Fruit fly (Drosophila melanogaster) whole organism, embryonic: ENCODE data around the gene N.
A peak's percentile ranks its signal among the peaks of the same experiment; 100 is the strongest.

Source experiments
- CG10321 ChIP-seq: fragments of 200-800 bp; sonication (Bioruptor generic); IDR thresholded peaks from 2 replicates; pipeline ENCODE4 v1.3.6; 2022; ENCODE audit warnings: missing biosample characterization, missing genetic modification characterization
- CG10654 ChIP-seq: fragments of 200-800 bp; sonication (Bioruptor generic); optimal IDR thresholded peaks from 2 replicates; lab custom pipeline; 2016; ENCODE audit warnings: missing biosample characterization, missing genetic modification characterization
- CG11504 ChIP-seq: fragments of 200-800 bp; sonication (Bioruptor generic); optimal IDR thresholded peaks from 3 replicates; lab custom pipeline; 2019; ENCODE audit warnings: missing biosample characterization, mild to moderate bottlenecking, missing genetic modification characterization, moderate library complexity
- CG12942 ChIP-seq: fragments of 200-800 bp; sonication (Bioruptor generic); optimal IDR thresholded peaks from 3 replicates; lab custom pipeline; 2016; ENCODE audit warnings: missing biosample characterization, missing genetic modification characterization
- CG14710 ChIP-seq: fragments of 200-800 bp; sonication (Bioruptor generic); optimal IDR thresholded peaks from 3 replicates; lab custom pipeline; 2019; ENCODE audit warnings: missing biosample characterization, mild to moderate bottlenecking, missing genetic modification characterization, moderate library complexity
- CG1603 ChIP-seq: fragments of 200-800 bp; sonication (Bioruptor generic); optimal IDR thresholded peaks from 2 replicates; lab custom pipeline; 2019; ENCODE audit warnings: missing biosample characterization, mild to moderate bottlenecking, missing genetic modification characterization, moderate library complexity
- CG16863 ChIP-seq: fragments of 200-800 bp; sonication (Bioruptor generic); optimal IDR thresholded peaks from 3 replicates; lab custom pipeline; 2016; ENCODE audit warnings: missing biosample characterization, missing genetic modification characterization
- CG17568 ChIP-seq: fragments of 200-800 bp; sonication (Bioruptor generic); optimal IDR thresholded peaks from 2 replicates; lab custom pipeline; 2018; ENCODE audit warnings: missing biosample characterization, mild to moderate bottlenecking, missing genetic modification characterization, moderate library complexity
- CG17612 ChIP-seq: fragments of 200-800 bp; sonication (Bioruptor generic); IDR thresholded peaks from 2 replicates; pipeline ENCODE4 v1.3.6; 2022; ENCODE audit warnings: missing biosample characterization, missing genetic modification characterization
- CG18764 ChIP-seq: fragments of 200-800 bp; sonication (Bioruptor generic); optimal IDR thresholded peaks from 3 replicates; lab custom pipeline; 2016; ENCODE audit warnings: missing biosample characterization, missing genetic modification characterization
- CG2120 ChIP-seq: fragments of 200-800 bp; sonication (Bioruptor generic); optimal IDR thresholded peaks from 3 replicates; lab custom pipeline; 2016; ENCODE audit warnings: missing biosample characterization, missing genetic modification characterization
- CG2202 ChIP-seq: fragments of 200-800 bp; sonication (Bioruptor generic); optimal IDR thresholded peaks from 2 replicates; lab custom pipeline; 2018; ENCODE audit warnings: missing biosample characterization, mild to moderate bottlenecking, missing genetic modification characterization
- CG31388 ChIP-seq: fragments of 200-800 bp; sonication (Bioruptor generic); optimal IDR thresholded peaks from 2 replicates; lab custom pipeline; 2016; ENCODE audit warnings: missing biosample characterization, missing genetic modification characterization
- CG32532 ChIP-seq: fragments of 200-800 bp; sonication (Bioruptor generic); IDR thresholded peaks from 2 replicates; pipeline ENCODE4 v1.3.6; 2022; ENCODE audit warnings: missing biosample characterization, missing genetic modification characterization
- CG32767 ChIP-seq: fragments of 200-800 bp; sonication (Bioruptor generic); IDR thresholded peaks from 2 replicates; pipeline ENCODE4 v1.3.6; 2022; ENCODE audit warnings: missing biosample characterization, missing genetic modification characterization
- CG3838 ChIP-seq: fragments of 200-800 bp; sonication (Bioruptor generic); optimal IDR thresholded peaks from 3 replicates; lab custom pipeline; 2016; ENCODE audit warnings: missing biosample characterization, missing genetic modification characterization
- CG4707 ChIP-seq: fragments of 200-800 bp; sonication (Bioruptor generic); optimal IDR thresholded peaks from 2 replicates; lab custom pipeline; 2018; ENCODE audit warnings: missing biosample characterization, mild to moderate bottlenecking, missing genetic modification characterization, moderate library complexity
- CG5180 ChIP-seq: fragments of 200-800 bp; sonication (Bioruptor generic); optimal IDR thresholded peaks from 3 replicates; lab custom pipeline; 2017; ENCODE audit warnings: missing biosample characterization, missing genetic modification characterization, mild to moderate bottlenecking, moderate library complexity, missing genetic modification reagents
- CG6689 ChIP-seq: fragments of 200-800 bp; sonication (Bioruptor generic); IDR thresholded peaks from 2 replicates; pipeline ENCODE4 v1.3.6; 2022; ENCODE audit warnings: missing biosample characterization, missing genetic modification characterization
- CG7271 ChIP-seq: fragments of 200-800 bp; sonication (Bioruptor generic); optimal IDR thresholded peaks from 2 replicates; lab custom pipeline; 2018; ENCODE audit warnings: missing biosample characterization, mild to moderate bottlenecking, missing genetic modification characterization, moderate library complexity
- CG7556 ChIP-seq: fragments of 200-800 bp; sonication (Bioruptor generic); optimal IDR thresholded peaks from 2 replicates; lab custom pipeline; 2017; ENCODE audit warnings: missing biosample characterization, mild to moderate bottlenecking, missing genetic modification characterization
- CG7745 ChIP-seq: fragments of 200-800 bp; sonication (Bioruptor generic); optimal IDR thresholded peaks from 2 replicates; lab custom pipeline; 2018; ENCODE audit warnings: missing biosample characterization, mild to moderate bottlenecking, missing genetic modification characterization, moderate library complexity
- CG7987 ChIP-seq: fragments of 200-800 bp; sonication (Bioruptor generic); optimal IDR thresholded peaks from 2 replicates; lab custom pipeline; 2018; ENCODE audit warnings: missing biosample characterization, mild to moderate bottlenecking, missing genetic modification characterization, moderate library complexity
- CG8290 ChIP-seq, 3 experiments: fragments of 200-800 bp; sonication (Bioruptor generic); optimal IDR thresholded peaks; 2 replicates each; lab custom pipeline; 2016 to 2019; ENCODE audit warnings: missing biosample characterization in 3 of 3, missing genetic modification characterization in 3 of 3, mild to moderate bottlenecking in 2 of 3, moderate library complexity in 1 of 3
- CG9609 ChIP-seq: fragments of 200-800 bp; sonication (Bioruptor generic); optimal IDR thresholded peaks from 3 replicates; lab custom pipeline; 2016; ENCODE audit warnings: missing biosample characterization, missing genetic modification characterization
- CrebB ChIP-seq: fragments of 200-800 bp; sonication (Bioruptor generic); optimal IDR thresholded peaks from 3 replicates; lab custom pipeline; 2018; ENCODE audit warnings: missing biosample characterization, mild to moderate bottlenecking, missing genetic modification characterization
- Dad ChIP-seq: fragments of 200-800 bp; sonication (Bioruptor generic); optimal IDR thresholded peaks from 3 replicates; lab custom pipeline; 2016; ENCODE audit warnings: missing biosample characterization, missing genetic modification characterization
- Drgx ChIP-seq: fragments of 200-800 bp; sonication (Bioruptor generic); IDR thresholded peaks from 2 replicates; pipeline ENCODE4 v1.3.6; 2022; ENCODE audit warnings: missing biosample characterization, missing genetic modification characterization
- E2f1 ChIP-seq: fragments of 200-800 bp; sonication (Bioruptor generic); IDR thresholded peaks from 2 replicates; pipeline ENCODE4 v1.3.6; 2022; ENCODE audit warnings: missing biosample characterization, missing genetic modification characterization
- Gsc ChIP-seq: fragments of 200-800 bp; sonication (Bioruptor generic); IDR thresholded peaks from 2 replicates; pipeline ENCODE4 v1.3.6; 2022; ENCODE audit warnings: missing biosample characterization, missing genetic modification characterization
- Hmx ChIP-seq: fragments of 200-800 bp; sonication (Bioruptor generic); optimal IDR thresholded peaks from 2 replicates; lab custom pipeline; 2016; ENCODE audit warnings: missing biosample characterization, missing genetic modification characterization
- Med ChIP-seq: fragments of 200-800 bp; sonication (Bioruptor generic); peaks from one replicate; lab custom pipeline; 2016; ENCODE audit warnings: missing biosample characterization, missing genetic modification characterization, mild to moderate bottlenecking, inconsistent platforms, moderate library complexity
- Nf-YB ChIP-seq: fragments of 200-800 bp; sonication (Bioruptor generic); optimal IDR thresholded peaks from 3 replicates; lab custom pipeline; 2019; ENCODE audit warnings: missing biosample characterization, mild to moderate bottlenecking, missing genetic modification characterization, moderate library complexity
- Poxn ChIP-seq: fragments of 200-800 bp; sonication (Bioruptor generic); IDR thresholded peaks from 2 replicates; pipeline ENCODE4 v1.3.6; 2022; ENCODE audit warnings: missing biosample characterization, missing genetic modification characterization
- aop ChIP-seq: fragments of 200-800 bp; sonication (Bioruptor generic); IDR thresholded peaks from 2 replicates; pipeline ENCODE4 v1.3.6; 2022; ENCODE audit warnings: missing biosample characterization, missing genetic modification characterization
- esg ChIP-seq: fragments of 200-800 bp; sonication (Bioruptor generic); conservative IDR thresholded peaks from 2 replicates; pipeline ENCODE4 v1.3.6; 2022; ENCODE audit warnings: missing biosample characterization, missing genetic modification characterization
- fd64A ChIP-seq: fragments of 200-800 bp; sonication (Bioruptor generic); optimal IDR thresholded peaks from 3 replicates; lab custom pipeline; 2018; ENCODE audit warnings: missing biosample characterization, mild to moderate bottlenecking, missing genetic modification characterization
- insv ChIP-seq, 2 experiments: fragments of 200-800 bp; sonication (Bioruptor generic); optimal IDR thresholded peaks; 3 replicates each; lab custom pipeline; 2016 to 2018; ENCODE audit warnings: missing biosample characterization in 2 of 2, missing genetic modification characterization in 2 of 2
- jing ChIP-seq: fragments of 200-800 bp; sonication (Bioruptor generic); optimal IDR thresholded peaks from 2 replicates; lab custom pipeline; 2018; ENCODE audit warnings: missing biosample characterization, mild to moderate bottlenecking, missing genetic modification characterization
- lbe ChIP-seq: fragments of 200-800 bp; sonication (Bioruptor generic); optimal IDR thresholded peaks from 2 replicates; lab custom pipeline; 2016; ENCODE audit warnings: missing biosample characterization, mild to moderate bottlenecking, missing genetic modification characterization
- nau ChIP-seq: fragments of 200-800 bp; sonication (Bioruptor generic); optimal IDR thresholded peaks from 3 replicates; lab custom pipeline; 2017; ENCODE audit warnings: missing biosample characterization, mild to moderate bottlenecking, missing genetic modification characterization, missing genetic modification reagents
- nerfin-2 ChIP-seq: fragments of 200-800 bp; sonication (Bioruptor generic); IDR thresholded peaks from 2 replicates; pipeline ENCODE4 v1.3.6; 2022; ENCODE audit warnings: missing biosample characterization, missing genetic modification characterization; ENCODE audit not compliant: partially characterized antibody
- phol ChIP-seq: fragments of 200-800 bp; sonication (Bioruptor generic); optimal IDR thresholded peaks from 3 replicates; lab custom pipeline; 2018; ENCODE audit warnings: missing biosample characterization, mild to moderate bottlenecking, missing genetic modification characterization, moderate library complexity
- ranshi ChIP-seq: fragments of 200-800 bp; sonication (Bioruptor generic); IDR thresholded peaks from 2 replicates; pipeline ENCODE4 v1.3.6; 2022; ENCODE audit warnings: missing biosample characterization, missing genetic modification characterization
- sens ChIP-seq: fragments of 200-800 bp; sonication (Bioruptor generic); peaks from one replicate; lab custom pipeline; 2016; ENCODE audit warnings: missing biosample characterization, missing genetic modification characterization
- sna ChIP-seq: fragments of 200-800 bp; sonication (Bioruptor generic); IDR thresholded peaks from 2 replicates; pipeline ENCODE4 v1.3.6; 2022; ENCODE audit warnings: missing biosample characterization, missing genetic modification characterization; ENCODE audit not compliant: partially characterized antibody
- sug ChIP-seq: fragments of 200-800 bp; optimal IDR thresholded peaks from 2 replicates; lab custom pipeline; 2019; ENCODE audit warnings: missing biosample characterization, mild to moderate bottlenecking, missing genetic modification characterization, moderate library complexity
- tup ChIP-seq: fragments of 200-800 bp; sonication (Bioruptor generic); optimal IDR thresholded peaks from 2 replicates; lab custom pipeline; 2016; ENCODE audit warnings: missing biosample characterization, mild to moderate bottlenecking, missing genetic modification characterization, moderate library complexity
- wek ChIP-seq: fragments of 200-800 bp; sonication (Bioruptor generic); optimal IDR thresholded peaks from 3 replicates; lab custom pipeline; 2018; ENCODE audit warnings: missing biosample characterization, mild to moderate bottlenecking, missing genetic modification characterization, moderate library complexity

The N gene

DNA sequence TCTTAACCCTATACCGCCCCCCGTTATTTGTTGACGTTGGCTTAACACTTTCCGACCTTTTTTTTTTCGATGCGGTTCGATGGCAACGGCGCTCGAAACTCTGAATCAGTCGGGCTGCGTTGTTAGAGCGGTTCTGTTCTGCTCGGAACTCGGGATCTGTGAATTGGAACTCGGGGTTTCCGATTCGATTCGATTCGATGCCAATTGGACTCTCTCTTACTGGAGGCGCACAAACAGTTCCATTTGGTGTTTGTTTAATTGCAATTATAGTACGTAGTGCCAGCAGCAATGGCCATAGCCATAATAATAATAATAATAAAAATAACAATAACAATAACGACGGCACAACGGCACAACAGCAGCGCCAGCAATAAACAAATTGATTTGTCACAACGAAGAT is 52.9 kb downstream of the N start:
- peak; percentile 23 for TF ChIP-seq CG5180 (GFP tag; lab: Kevin White, UChicago)
- no peak for TF ChIP-seq CG7556
- TF ChIP-seq CG2202 (tag; lab: Kevin White, UChicago): no peak
- peak; percentile 33 for TF ChIP-seq sens (GFP tag; lab: Kevin White, UChicago)
- no peak for TF ChIP-seq sna
- peak; percentile 4 to 92 for TF ChIP-seq insv (GFP tag; optimal IDR thresholded peaks at IDR 0.05; lab: Kevin White, UChicago)
- no peak for TF ChIP-seq jing (GFP tag; lab: Kevin White, UChicago)
- no peak for TF ChIP-seq CG31388 (GFP tag; lab: Kevin White, UChicago)
- no peak for TF ChIP-seq CG17568
- TF ChIP-seq Hmx (GFP tag; lab: Kevin White, UChicago): no peak
- TF ChIP-seq phol (tag; lab: Kevin White, UChicago): no peak
- no peak for TF ChIP-seq CG3838 (GFP tag; lab: Kevin White, UChicago)
- TF ChIP-seq CG7271: no peak
- TF ChIP-seq, all 482 proteins: peak for 3

DNA sequence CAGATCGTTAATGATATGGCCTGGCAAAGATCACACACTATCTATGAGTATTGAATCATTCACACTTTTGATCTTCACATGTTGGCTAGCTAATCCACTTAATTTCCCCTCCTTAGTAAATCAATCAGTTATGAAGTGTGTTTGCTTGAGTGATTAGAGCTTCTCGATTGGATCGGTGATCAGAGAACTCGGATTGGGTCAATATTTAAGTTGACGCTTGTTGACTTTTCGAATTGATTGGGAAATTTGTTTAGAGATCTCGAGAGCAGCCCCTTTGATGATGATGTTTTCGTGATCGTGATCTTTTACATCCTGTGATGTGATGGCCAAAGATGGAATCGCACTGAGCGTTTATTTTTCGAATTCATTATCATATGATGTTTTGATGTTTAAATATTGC is 53.7 kb downstream of the N start:
- no peak for TF ChIP-seq CG7271
- TF ChIP-seq CG18764 (GFP tag; lab: Kevin White, UChicago): peak; percentile 39
- peak; percentile 25; the same call in 1 of the 2 replicates for TF ChIP-seq CG6689 (GFP tag; lab: Robert Waterston, UW)
- TF ChIP-seq esg (GFP tag; lab: Robert Waterston, UW): no peak
- TF ChIP-seq Drgx (GFP tag; lab: Robert Waterston, UW): no peak
- no peak; the same call in 1 of the 2 replicates for TF ChIP-seq CG32532 (GFP tag; lab: Robert Waterston, UW)
- TF ChIP-seq Dad: no peak
- TF ChIP-seq CG1603 (tag; lab: Kevin White, UChicago): peak; percentile 37
- peak; percentile 63 for TF ChIP-seq nau (GFP tag; lab: Kevin White, UChicago)
- TF ChIP-seq CG2120 (GFP tag; lab: Kevin White, UChicago): peak; percentile 0
- peak; percentile 93 for TF ChIP-seq Med (GFP tag; lab: Kevin White, UChicago)
- TF ChIP-seq CG32767 (GFP tag; lab: Robert Waterston, UW): no peak
- peak; percentile 8 for TF ChIP-seq CG8290 (GFP tag; optimal IDR thresholded peaks at IDR 0.05; lab: Kevin White, UChicago)
- peak in 1 of 2 experiments; percentile 61 for TF ChIP-seq CG8290 (tag; optimal IDR thresholded peaks at IDR 0.05; lab: Kevin White, UChicago)
- no peak for TF ChIP-seq Poxn (GFP tag; lab: Robert Waterston, UW)
- peak; percentile 14 for TF ChIP-seq CG4707 (GFP tag; lab: Kevin White, UChicago)
- TF ChIP-seq CG12942: no peak
- 0 out of 2 replicates have a peak, but pooled peaks have one; percentile 18 for TF ChIP-seq CG10321 (GFP tag; lab: Robert Waterston, UW)
- TF ChIP-seq lbe (GFP tag; lab: Kevin White, UChicago): no peak
- TF ChIP-seq Nf-YB (GFP tag; lab: Kevin White, UChicago): no peak
- TF ChIP-seq tup (GFP tag; lab: Kevin White, UChicago): peak; percentile 44
- TF ChIP-seq CG17612: no peak
- no peak for TF ChIP-seq Gsc
- peak; percentile 30 for TF ChIP-seq sug (tag; lab: Kevin White, UChicago)
- TF ChIP-seq fd64A (GFP tag; lab: Kevin White, UChicago): peak; percentile 68
- no peak for TF ChIP-seq E2f1 (GFP tag; lab: Robert Waterston, UW)
- peak; percentile 74 for TF ChIP-seq CG7987 (GFP tag; lab: Kevin White, UChicago)
- peak; percentile 67 for TF ChIP-seq wek (GFP tag; lab: Kevin White, UChicago)
- peak; percentile 89 for TF ChIP-seq sens (GFP tag; lab: Kevin White, UChicago)
- TF ChIP-seq CG7745 (tag; lab: Kevin White, UChicago): no peak
- peak; percentile 15 for TF ChIP-seq CG10654 (GFP tag; lab: Kevin White, UChicago)
- TF ChIP-seq nerfin-2 (GFP tag; lab: Robert Waterston, UW): no peak
- peak; percentile 32 for TF ChIP-seq CG14710 (tag; lab: Kevin White, UChicago)
- TF ChIP-seq CG11504: peak; percentile 31
- no peak for TF ChIP-seq CG9609
- peak; percentile 45 for TF ChIP-seq CG5180 (GFP tag; lab: Kevin White, UChicago)
- TF ChIP-seq CG16863: peak; percentile 15
- TF ChIP-seq CrebB (tag; lab: Kevin White, UChicago): peak; percentile 45
- TF ChIP-seq aop: no peak
- no peak for TF ChIP-seq ranshi
